Worm (Caenorhabditis elegans) whole organism, L4 larva: Measurements from ENCODE around the gene madd-3.

Source experiments
- F37D6.2 ChIP-seq: sonication (generic microtip); optimal IDR thresholded peaks from 2 replicates; lab custom pipeline; 2016; ENCODE audit warnings: mild to moderate bottlenecking, missing genetic modification characterization, missing compliant biosample characterization
- F49E8.2 ChIP-seq: sonication (generic microtip); optimal IDR thresholded peaks from 2 replicates; lab custom pipeline; 2016; ENCODE audit warnings: missing compliant biosample characterization, mild to moderate bottlenecking, missing genetic modification characterization, borderline replicate concordance
- T20F7.1 ChIP-seq: fragments of 200-800 bp; sonication (Bioruptor generic); optimal IDR thresholded peaks from 2 replicates; lab custom pipeline; 2018; ENCODE audit warnings: mild to moderate bottlenecking, missing genetic modification characterization, missing compliant biosample characterization
- T26A8.4 ChIP-seq: fragments of 200-800 bp; sonication (Bioruptor generic); IDR thresholded peaks from 2 replicates; pipeline ENCODE4 v1.3.6; 2022; ENCODE audit warnings: missing genetic modification characterization, missing compliant biosample characterization
- ZK337.2 ChIP-seq: fragments of 200-800 bp; sonication (Bioruptor generic); IDR thresholded peaks from 2 replicates; pipeline ENCODE4 v1.3.6; 2022; ENCODE audit warnings: missing genetic modification reagents, missing genetic modification characterization, missing compliant biosample characterization
- ZK546.5 ChIP-seq, 2 experiments: sonication (generic microtip); optimal IDR thresholded peaks; 2 replicates each; lab custom pipeline; 2017; ENCODE audit warnings: missing biosample characterization in 2 of 2, missing genetic modification characterization in 2 of 2
- aha-1 ChIP-seq: fragments of 150-350 bp; peaks from one replicate; lab custom pipeline; 2014; ENCODE audit warnings: missing biosample characterization, missing genetic modification characterization
- ceh-44 ChIP-seq: fragments of 200-800 bp; sonication (Bioruptor generic); IDR thresholded peaks from 2 replicates; pipeline ENCODE4 v1.3.6; 2022; ENCODE audit warnings: missing genetic modification reagents, missing genetic modification characterization, missing compliant biosample characterization
- ceh-62 ChIP-seq: sonication (generic microtip); optimal IDR thresholded peaks from 2 replicates; lab custom pipeline; 2017; ENCODE audit warnings: missing biosample characterization, missing genetic modification characterization
- ceh-82 ChIP-seq: sonication (generic microtip); optimal IDR thresholded peaks from 2 replicates; lab custom pipeline; 2017; ENCODE audit warnings: missing biosample characterization, missing genetic modification characterization
- cey-2 ChIP-seq: sonication (generic microtip); optimal IDR thresholded peaks from 3 replicates; lab custom pipeline; 2017; ENCODE audit warnings: missing genetic modification characterization, mild to moderate bottlenecking, missing compliant biosample characterization, antibody characterized with exemption, borderline replicate concordance; ENCODE audit not compliant: insufficient read depth
- daf-16 ChIP-seq, 3 experiments: sonication (generic microtip); optimal IDR thresholded peaks; 2 replicates each; lab custom pipeline; 2016 to 2017; ENCODE audit warnings: missing genetic modification characterization in 3 of 3, missing genetic modification reagents in 3 of 3, mild to moderate bottlenecking in 2 of 3, missing compliant biosample characterization in 2 of 3, missing biosample characterization in 1 of 3, moderate library complexity in 1 of 3
- daf-19 ChIP-seq: fragments of 200-800 bp; sonication (Bioruptor generic); conservative IDR thresholded peaks from 2 replicates; pipeline ENCODE4 v1.3.6; 2022; ENCODE audit warnings: missing genetic modification characterization, missing compliant biosample characterization
- dmd-6 ChIP-seq: fragments of 200-800 bp; sonication (Bioruptor generic); IDR thresholded peaks from 2 replicates; pipeline ENCODE4 v1.3.6; 2022; ENCODE audit warnings: missing genetic modification reagents, missing genetic modification characterization, missing compliant biosample characterization
- dpl-1 ChIP-seq: fragments of 150-350 bp; optimal IDR thresholded peaks from 2 replicates; lab custom pipeline; 2014; ENCODE audit warnings: missing biosample characterization, missing genetic modification reagents, missing genetic modification characterization
- duxl-1 ChIP-seq: sonication (generic microtip); optimal IDR thresholded peaks from 2 replicates; lab custom pipeline; 2016; ENCODE audit warnings: mild to moderate bottlenecking, missing genetic modification characterization, moderate library complexity, missing compliant biosample characterization; ENCODE audit not compliant: poor library complexity
- dve-1 ChIP-seq: sonication (generic microtip); optimal IDR thresholded peaks from 2 replicates; lab custom pipeline; 2017; ENCODE audit warnings: antibody characterized with exemption, mild to moderate bottlenecking, missing genetic modification characterization, missing compliant biosample characterization; ENCODE audit not compliant: insufficient read depth
- egl-43 ChIP-seq: fragments of 200-800 bp; sonication (Bioruptor generic); IDR thresholded peaks from 2 replicates; pipeline ENCODE4 v1.3.6; 2022; ENCODE audit warnings: missing genetic modification reagents, missing genetic modification characterization, missing compliant biosample characterization
- hif-1 ChIP-seq, 2 experiments: sonication (generic microtip); optimal IDR thresholded peaks; 2 replicates each; lab custom pipeline; 2016 to 2017; ENCODE audit warnings: missing compliant biosample characterization in 2 of 2, missing genetic modification characterization in 2 of 2, missing genetic modification reagents in 2 of 2, missing genotype in 2 of 2, mild to moderate bottlenecking in 1 of 2
- hlh-11 ChIP-seq: fragments of 200-800 bp; sonication (Bioruptor generic); optimal IDR thresholded peaks from 2 replicates; lab custom pipeline; 2018; ENCODE audit warnings: mild to moderate bottlenecking, missing genetic modification characterization, missing compliant biosample characterization
- hlh-30 ChIP-seq: sonication (generic microtip); optimal IDR thresholded peaks from 2 replicates; lab custom pipeline; 2017; ENCODE audit warnings: antibody characterized with exemption, mild to moderate bottlenecking, missing genetic modification characterization, missing compliant biosample characterization; ENCODE audit not compliant: insufficient read depth
- hmg-1.1 ChIP-seq: fragments of 200-800 bp; sonication (Bioruptor generic); IDR thresholded peaks from 2 replicates; pipeline ENCODE4 v1.3.6; 2022; ENCODE audit warnings: missing genetic modification reagents, missing genetic modification characterization, missing compliant biosample characterization
- jun-1 ChIP-seq: fragments of 150-350 bp; optimal IDR thresholded peaks from 2 replicates; lab custom pipeline; 2014; ENCODE audit warnings: missing biosample characterization, missing genetic modification reagents, missing genetic modification characterization
- lin-1 ChIP-seq: fragments of 200-800 bp; sonication (Bioruptor generic); IDR thresholded peaks from 2 replicates; pipeline ENCODE4 v1.3.6; 2022; ENCODE audit warnings: missing genetic modification reagents, missing genetic modification characterization, missing compliant biosample characterization
- lin-13 ChIP-seq: fragments of 150-350 bp; optimal IDR thresholded peaks from 2 replicates; lab custom pipeline; 2014; ENCODE audit warnings: missing biosample characterization, missing genetic modification reagents, missing genetic modification characterization
- lin-15B ChIP-seq: fragments of 150-350 bp; sonication (generic microtip); optimal IDR thresholded peaks from 3 replicates; lab custom pipeline; 2014; ENCODE audit warnings: missing biosample characterization, missing genetic modification characterization
- lin-38 ChIP-seq: fragments of 200-800 bp; sonication (Bioruptor generic); IDR thresholded peaks from 2 replicates; pipeline ENCODE4 v1.3.6; 2022; ENCODE audit warnings: missing genetic modification reagents, missing genetic modification characterization, missing compliant biosample characterization
- lin-39 ChIP-seq: fragments of 150-350 bp; optimal IDR thresholded peaks from 2 replicates; lab custom pipeline; 2014; ENCODE audit warnings: missing biosample characterization, missing genetic modification reagents, missing genetic modification characterization
- madf-5 ChIP-seq, 2 experiments: fragments of 200-800 bp; sonication (Bioruptor generic); IDR thresholded peaks; 2 replicates each; pipeline ENCODE4 v1.3.6; 2022; ENCODE audit warnings: missing compliant biosample characterization in 2 of 2, missing genetic modification characterization in 2 of 2
- mdl-1 ChIP-seq, 2 experiments: fragments of 150-350 bp in 1 of 2; sonication (generic microtip) in 1 of 2; optimal IDR thresholded peaks; 2 replicates each; lab custom pipeline; 2014 to 2017; ENCODE audit warnings: missing biosample characterization in 2 of 2, missing genetic modification characterization in 2 of 2
- mep-1 ChIP-seq: fragments of 150-350 bp; sonication (generic microtip); optimal IDR thresholded peaks from 3 replicates; lab custom pipeline; 2014; ENCODE audit warnings: missing biosample characterization, missing genetic modification characterization
- mes-2 ChIP-seq: sonication (generic microtip); optimal IDR thresholded peaks from 2 replicates; lab custom pipeline; 2016; ENCODE audit warnings: missing genotype, mild to moderate bottlenecking, missing genetic modification characterization, missing compliant biosample characterization; ENCODE audit not compliant: poor library complexity, severe bottlenecking
- nhr-111 ChIP-seq: fragments of 200-800 bp; sonication (Bioruptor generic); optimal IDR thresholded peaks from 2 replicates; lab custom pipeline; 2018; ENCODE audit warnings: mild to moderate bottlenecking, missing genetic modification characterization, missing compliant biosample characterization
- nhr-237 ChIP-seq: sonication (generic microtip); optimal IDR thresholded peaks from 2 replicates; lab custom pipeline; 2017; ENCODE audit warnings: missing biosample characterization, missing genetic modification characterization
- nhr-28 ChIP-seq: fragments of 150-350 bp; optimal IDR thresholded peaks from 2 replicates; lab custom pipeline; 2014; ENCODE audit warnings: missing biosample characterization, missing genetic modification characterization
- nhr-41 ChIP-seq: fragments of 200-800 bp; sonication (Bioruptor generic); IDR thresholded peaks from 2 replicates; pipeline ENCODE4 v1.3.6; 2022; ENCODE audit warnings: missing genetic modification reagents, missing genetic modification characterization, missing compliant biosample characterization
- nhr-6 ChIP-seq: fragments of 150-350 bp; optimal IDR thresholded peaks from 2 replicates; lab custom pipeline; 2014; ENCODE audit warnings: missing biosample characterization, missing genetic modification characterization
- rbr-2 ChIP-seq: sonication (generic microtip); optimal IDR thresholded peaks from 2 replicates; lab custom pipeline; 2016; ENCODE audit warnings: missing genotype, missing genetic modification characterization, missing compliant biosample characterization
- snpc-4 ChIP-seq: fragments of 150-350 bp; optimal IDR thresholded peaks from 2 replicates; lab custom pipeline; 2014; ENCODE audit warnings: missing biosample characterization, missing genetic modification characterization
- tra-1 ChIP-seq: fragments of 200-800 bp; sonication (Bioruptor generic); IDR thresholded peaks from 2 replicates; pipeline ENCODE4 v1.3.6; 2022; ENCODE audit warnings: missing genetic modification reagents, missing genetic modification characterization, missing compliant biosample characterization
- unc-130 ChIP-seq: sonication (generic microtip); optimal IDR thresholded peaks from 2 replicates; lab custom pipeline; 2016; ENCODE audit warnings: missing genetic modification reagents, missing genetic modification characterization, missing compliant biosample characterization
- unc-62 ChIP-seq, 3 experiments: fragments of 150-350 bp in 1 of 3; sonication (generic microtip); optimal IDR thresholded peaks in 2 of 3; peaks in 1 of 3; 1 replicate in 1 of 3; 2 replicates in 2 of 3; lab custom pipeline; 2014 to 2017; ENCODE audit warnings: missing biosample characterization in 3 of 3, missing genetic modification characterization in 3 of 3, missing genetic modification reagents in 3 of 3, missing genotype in 1 of 3
- zag-1 ChIP-seq: fragments of 150-350 bp; optimal IDR thresholded peaks from 2 replicates; lab custom pipeline; 2014; ENCODE audit warnings: missing biosample characterization, missing genetic modification characterization
- zfp-3 ChIP-seq: fragments of 200-800 bp; sonication (Bioruptor generic); conservative IDR thresholded peaks from 2 replicates; pipeline ENCODE4 v1.3.6; 2022; ENCODE audit warnings: missing genetic modification reagents, missing genetic modification characterization, missing compliant biosample characterization
- ztf-7 ChIP-seq: fragments of 150-350 bp; optimal IDR thresholded peaks from 2 replicates; lab custom pipeline; 2014; ENCODE audit warnings: missing biosample characterization, missing genetic modification characterization

madd-3 gene

ce11 chrX:14241531-14241930 is 54.9 kb downstream of the madd-3 start:
- TF ChIP-seq aha-1 (tag; lab: Kevin White, UChicago) (peak; percentile 92), nhr-6 (tag; lab: Kevin White, UChicago) (no peak)

ce11 chrX:14240205-14240604 is 56.3 kb downstream of the madd-3 start:
- TF ChIP-seq unc-62 (GFP tag; optimal IDR thresholded peaks at IDR 0.05 in 1 of 2; lab: Kevin White, UChicago) (peak in 1 of 2 experiments; percentile 93), unc-62 (tag; optimal IDR thresholded peaks at IDR 0.05; lab: Kevin White, UChicago) (no peak), hif-1 (tag; optimal IDR thresholded peaks at IDR 0.05; lab: Kevin White, UChicago) (no peak), rbr-2 (no peak), duxl-1 (no peak)
- TF ChIP-seq, all 104 proteins: peak for 1

- no peak for TF ChIP-seq tra-1 (GFP tag; lab: Robert Waterston, UW)
- TF ChIP-seq F49E8.2 (tag; lab: Kevin White, UChicago) = no peak
- peak; percentile 53 for TF ChIP-seq rbr-2
- peak in 1 of 2 experiments; percentile 30 for TF ChIP-seq hif-1 (tag; optimal IDR thresholded peaks at IDR 0.05; lab: Kevin White, UChicago)
- TF ChIP-seq ceh-82 (tag; lab: Kevin White, UChicago) = no peak
- no peak for TF ChIP-seq lin-38 (GFP tag; lab: Robert Waterston, UW)
- peak; percentile 70 for TF ChIP-seq mep-1
- peak; percentile 42 for TF ChIP-seq nhr-28 (tag; lab: Kevin White, UChicago)
- TF ChIP-seq dpl-1 = peak; percentile 11
- no peak for TF ChIP-seq zfp-3
- no peak for TF ChIP-seq lin-1 (GFP tag; lab: Robert Waterston, UW)
- TF ChIP-seq daf-19 = no peak
- TF ChIP-seq ceh-44 (GFP tag; lab: Robert Waterston, UW) = no peak
- peak; percentile 65 for TF ChIP-seq hlh-30 (tag; lab: Kevin White, UChicago)
- TF ChIP-seq madf-5 (GFP tag; IDR thresholded peaks at IDR 0.05; lab: Robert Waterston, UW) = no peak
- no peak for TF ChIP-seq ztf-7 (tag; lab: Kevin White, UChicago)
- peak; percentile 32 for TF ChIP-seq nhr-6 (tag; lab: Kevin White, UChicago)
- no peak for TF ChIP-seq unc-130 (GFP tag; lab: Kevin White, UChicago)
- no peak for TF ChIP-seq cey-2 (tag; lab: Kevin White, UChicago)
- TF ChIP-seq lin-13 (GFP tag; lab: Kevin White, UChicago) = peak; percentile 40
- peak in 1 of 2 experiments; percentile 47 for TF ChIP-seq mdl-1 (tag; optimal IDR thresholded peaks at IDR 0.05; lab: Kevin White, UChicago)
- peak; percentile 58 for TF ChIP-seq mes-2 (tag; lab: Kevin White, UChicago)
- TF ChIP-seq ceh-62 (tag; lab: Kevin White, UChicago) = no peak
- peak; percentile 72 for TF ChIP-seq hlh-11
- no peak for TF ChIP-seq lin-15B (tag; lab: Kevin White, UChicago)
- no peak for TF ChIP-seq nhr-41 (GFP tag; lab: Robert Waterston, UW)
- TF ChIP-seq nhr-237 (tag; lab: Kevin White, UChicago) = no peak
- TF ChIP-seq T20F7.1 = no peak
- no peak for TF ChIP-seq ZK546.5 (tag; optimal IDR thresholded peaks at IDR 0.05; lab: Kevin White, UChicago)
- no peak for TF ChIP-seq ZK337.2
- TF ChIP-seq nhr-111 (GFP tag; lab: Kevin White, UChicago) = no peak
- TF ChIP-seq lin-39 = no peak
- TF ChIP-seq zag-1 (tag; lab: Kevin White, UChicago) = no peak
- no peak for TF ChIP-seq egl-43 (GFP tag; lab: Robert Waterston, UW)
- no peak for TF ChIP-seq snpc-4 (tag; lab: Kevin White, UChicago)
- peak; percentile 96 for TF ChIP-seq aha-1 (tag; lab: Kevin White, UChicago)
- no peak for TF ChIP-seq jun-1 (tag; lab: Kevin White, UChicago)
- TF ChIP-seq F37D6.2 = no peak
- TF ChIP-seq dmd-6 (GFP tag; lab: Robert Waterston, UW) = peak; percentile 27; the same call in 1 of the 2 replicates
- TF ChIP-seq dve-1 (tag; lab: Kevin White, UChicago) = peak; percentile 85
- TF ChIP-seq hmg-1.1 (GFP tag; lab: Robert Waterston, UW) = peak; percentile 37; the same call in 1 of the 2 replicates
- no peak for TF ChIP-seq daf-16 (GFP tag; optimal IDR thresholded peaks at IDR 0.05; lab: Kevin White, UChicago)
- peak; percentile 43 for TF ChIP-seq daf-16 (tag; optimal IDR thresholded peaks at IDR 0.05; lab: Kevin White, UChicago)
- no peak for TF ChIP-seq T26A8.4 (GFP tag; lab: Robert Waterston, UW)
Observed at ce11 chrX:14238291-14238758, 58.1 kb downstream of the madd-3 start, which contains the start of gene K04C1.2. Gene K04C1.2, plus strand, starts transcription at chrX:14238708.
